Worm (Caenorhabditis elegans) whole organism, L3 larva: ENCODE measurements around the gene C31G12.4.
"Not testable (repeated sequence)": the region's sequence is repeated elsewhere in the genome, so short reads cannot be mapped to it uniquely, and the experiment has no call there.

Experiments used
- R02D3.7 ChIP-seq: fragments of 150-350 bp; optimal IDR thresholded peaks from 2 replicates; lab custom pipeline; 2014; ENCODE audit warnings: missing biosample characterization, missing genetic modification characterization
- ZK546.5 ChIP-seq: sonication (generic microtip); optimal IDR thresholded peaks from 2 replicates; lab custom pipeline; 2017; ENCODE audit warnings: missing biosample characterization, missing genetic modification characterization
- ama-1 ChIP-seq: fragments of 150-350 bp; optimal IDR thresholded peaks from 2 replicates; lab custom pipeline; 2018
- ceh-16 ChIP-seq: sonication (generic microtip); optimal IDR thresholded peaks from 2 replicates; lab custom pipeline; 2017; ENCODE audit warnings: missing biosample characterization, missing genetic modification characterization
- ceh-28 ChIP-seq: fragments of 150-350 bp; optimal IDR thresholded peaks from 2 replicates; lab custom pipeline; 2014; ENCODE audit warnings: missing biosample characterization, missing genetic modification reagents, missing genetic modification characterization
- ceh-82 ChIP-seq: fragments of 150-350 bp; optimal IDR thresholded peaks from 2 replicates; lab custom pipeline; 2014; ENCODE audit warnings: missing biosample characterization, missing genetic modification characterization
- ceh-9 ChIP-seq: sonication (generic microtip); optimal IDR thresholded peaks from 2 replicates; lab custom pipeline; 2018; ENCODE audit warnings: missing biosample characterization, missing genetic modification characterization
- daf-12 ChIP-seq: fragments of 150-350 bp; optimal IDR thresholded peaks from 2 replicates; lab custom pipeline; 2014; ENCODE audit warnings: missing biosample characterization, missing genetic modification reagents, missing genetic modification characterization
- egl-27 ChIP-seq: sonication (generic microtip); optimal IDR thresholded peaks from 4 replicates; lab custom pipeline; 2017; ENCODE audit warnings: missing biosample characterization, missing genetic modification reagents, missing genetic modification characterization
- egl-5 ChIP-seq: fragments of 150-350 bp; optimal IDR thresholded peaks from 2 replicates; lab custom pipeline; 2017; ENCODE audit warnings: missing biosample characterization, missing genetic modification reagents, missing genetic modification characterization, inconsistent platforms
- elt-1 ChIP-seq: fragments of 150-350 bp; optimal IDR thresholded peaks from 2 replicates; lab custom pipeline; 2014; ENCODE audit warnings: missing biosample characterization, missing genetic modification characterization
- elt-3 ChIP-seq, 3 experiments: fragments of 150-350 bp in 1 of 3; sonication (generic microtip) in 2 of 3; optimal IDR thresholded peaks; 2 replicates in 2 of 3; 4 replicates in 1 of 3; lab custom pipeline; 2014 to 2017; ENCODE audit warnings: missing biosample characterization in 3 of 3, missing genetic modification characterization in 3 of 3
- fkh-10 ChIP-seq: sonication (generic microtip); optimal IDR thresholded peaks from 2 replicates; lab custom pipeline; 2017; ENCODE audit warnings: missing biosample characterization, missing genetic modification reagents, missing genetic modification characterization
- fkh-2 ChIP-seq: fragments of 150-350 bp; optimal IDR thresholded peaks from 2 replicates; lab custom pipeline; 2014; ENCODE audit warnings: missing biosample characterization, missing genetic modification reagents, missing genetic modification characterization
- hmg-11 ChIP-seq: sonication (generic microtip); optimal IDR thresholded peaks from 2 replicates; lab custom pipeline; 2016; ENCODE audit warnings: missing genetic modification characterization, missing compliant biosample characterization
- lin-39 ChIP-seq: fragments of 150-350 bp; optimal IDR thresholded peaks from 2 replicates; lab custom pipeline; 2018; ENCODE audit warnings: missing biosample characterization, missing genetic modification reagents, missing genetic modification characterization
- mdl-1 ChIP-seq: fragments of 150-350 bp; optimal IDR thresholded peaks from 2 replicates; lab custom pipeline; 2014; ENCODE audit warnings: missing biosample characterization, missing genetic modification characterization
- mml-1 ChIP-seq: fragments of 150-350 bp; sonication (generic microtip); optimal IDR thresholded peaks from 3 replicates; lab custom pipeline; 2014; ENCODE audit warnings: missing biosample characterization, missing genetic modification characterization
- nhr-12 ChIP-seq: fragments of 150-350 bp; optimal IDR thresholded peaks from 2 replicates; lab custom pipeline; 2014; ENCODE audit warnings: missing biosample characterization, missing genetic modification characterization
- nhr-23 ChIP-seq: fragments of 150-350 bp; optimal IDR thresholded peaks from 2 replicates; lab custom pipeline; 2014; ENCODE audit warnings: missing biosample characterization, missing genetic modification reagents, missing genetic modification characterization
- nhr-25 ChIP-seq: sonication (generic microtip); optimal IDR thresholded peaks from 2 replicates; lab custom pipeline; 2017; ENCODE audit warnings: missing biosample characterization, missing genetic modification characterization
- nhr-43 ChIP-seq: sonication (generic microtip); optimal IDR thresholded peaks from 2 replicates; lab custom pipeline; 2016; ENCODE audit warnings: mild to moderate bottlenecking, missing genetic modification characterization, missing compliant biosample characterization; ENCODE audit not compliant: poor library complexity, severe bottlenecking
- nhr-67 ChIP-seq: fragments of 150-350 bp; optimal IDR thresholded peaks from 2 replicates; lab custom pipeline; 2014; ENCODE audit warnings: missing biosample characterization, missing genetic modification characterization
- nhr-76 ChIP-seq: fragments of 150-350 bp; sonication (generic microtip); optimal IDR thresholded peaks from 5 replicates; lab custom pipeline; 2014; ENCODE audit warnings: missing biosample characterization, missing genetic modification characterization
- nhr-77 ChIP-seq: fragments of 150-350 bp; optimal IDR thresholded peaks from 2 replicates; lab custom pipeline; 2014; ENCODE audit warnings: missing biosample characterization, missing genetic modification characterization
- pqm-1 ChIP-seq: fragments of 150-350 bp; optimal IDR thresholded peaks from 2 replicates; lab custom pipeline; 2017; ENCODE audit warnings: missing biosample characterization, missing genetic modification characterization, inconsistent platforms
- skn-1 ChIP-seq: fragments of 150-350 bp; optimal IDR thresholded peaks from 2 replicates; lab custom pipeline; 2014; ENCODE audit warnings: missing biosample characterization, missing genetic modification characterization
- snpc-4 ChIP-seq: fragments of 150-350 bp; optimal IDR thresholded peaks from 2 replicates; lab custom pipeline; 2014; ENCODE audit warnings: missing biosample characterization, missing genetic modification characterization
- tbx-2 ChIP-seq: sonication (generic microtip); optimal IDR thresholded peaks from 2 replicates; lab custom pipeline; 2016; ENCODE audit warnings: mild to moderate bottlenecking, missing genetic modification characterization, missing compliant biosample characterization
- unc-39 ChIP-seq: sonication (generic microtip); optimal IDR thresholded peaks from 4 replicates; lab custom pipeline; 2017; ENCODE audit warnings: missing biosample characterization, missing genetic modification characterization
- zag-1 ChIP-seq: fragments of 150-350 bp; optimal IDR thresholded peaks from 2 replicates; lab custom pipeline; 2014; ENCODE audit warnings: missing biosample characterization, missing genetic modification characterization

C31G12.4 gene

ce11 chrV:18178659-18179058 is at the start of gene C31G12.4:
C31G12.4 (minus strand) TSS chrV:18178759.
- TF ChIP-seq ceh-82 (tag; lab: Kevin White, UChicago) (no peak), elt-3 (tag; optimal IDR thresholded peaks at IDR 0.05; lab: Kevin White, UChicago) (no peak), egl-5 (tag; lab: Kevin White, UChicago) (no peak), snpc-4 (no peak), egl-27 (no peak), nhr-43 (no peak), elt-1 (tag; lab: Kevin White, UChicago) (no peak), nhr-76 (tag; lab: Kevin White, UChicago) (no peak), nhr-12 (tag; lab: Kevin White, UChicago) (no peak), unc-39 (no peak), mdl-1 (tag; lab: Kevin White, UChicago) (no peak), daf-12 (no peak)

DNA sequence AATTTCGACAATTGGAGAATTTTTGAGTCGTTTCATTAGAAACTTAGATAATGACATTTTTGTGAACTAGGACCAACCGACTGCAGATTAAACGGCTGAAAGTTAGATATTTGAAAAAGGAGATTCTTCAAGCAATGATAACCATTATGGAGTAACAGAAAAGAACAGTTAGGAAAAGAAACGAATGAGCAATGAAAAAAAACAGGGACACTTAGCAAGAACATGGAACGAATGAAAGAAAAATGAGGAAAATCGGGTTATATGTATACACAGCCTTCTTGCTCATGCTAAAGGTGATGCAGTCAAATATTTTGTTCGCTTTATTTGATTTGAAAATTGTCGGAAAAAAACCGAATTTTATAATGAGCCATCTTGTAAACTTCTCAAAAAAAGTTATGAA is 45.8 kb upstream of the C31G12.4 start, which contains the start of gene F16H6.10:
TSS of gene F16H6.10 (minus strand) at position 101 of the 400 bp plus-strand sequence.
- TF ChIP-seq hmg-11 (tag; lab: Kevin White, UChicago), result no peak
- no peak for TF ChIP-seq ceh-9 (tag; lab: Kevin White, UChicago)
- no peak for TF ChIP-seq mml-1
- TF ChIP-seq R02D3.7 (tag; lab: Kevin White, UChicago), result no peak
- TF ChIP-seq lin-39 (tag; lab: Kevin White, UChicago), result no peak
- TF ChIP-seq daf-12, result no peak
- no peak for TF ChIP-seq pqm-1 (tag; lab: Kevin White, UChicago)
- TF ChIP-seq ceh-82 (tag; lab: Kevin White, UChicago), result no peak
- TF ChIP-seq fkh-2, result no peak
- no peak for TF ChIP-seq tbx-2 (tag; lab: Kevin White, UChicago)
- no peak for TF ChIP-seq snpc-4

- TF ChIP-seq nhr-25, nhr-77, ceh-28 (tag; lab: Kevin White, UChicago): not testable (repeated sequence)
- TF ChIP-seq, all 47 proteins: peak for 0; not testable (repeated sequence) for 47
These were observed 38.2 kb upstream of the C31G12.4 start, which contains the start of gene F16H6.9 for ce11 chrV:18216784-18217183. F16H6.9 (plus strand) TSS chrV:18217084.

DNA sequence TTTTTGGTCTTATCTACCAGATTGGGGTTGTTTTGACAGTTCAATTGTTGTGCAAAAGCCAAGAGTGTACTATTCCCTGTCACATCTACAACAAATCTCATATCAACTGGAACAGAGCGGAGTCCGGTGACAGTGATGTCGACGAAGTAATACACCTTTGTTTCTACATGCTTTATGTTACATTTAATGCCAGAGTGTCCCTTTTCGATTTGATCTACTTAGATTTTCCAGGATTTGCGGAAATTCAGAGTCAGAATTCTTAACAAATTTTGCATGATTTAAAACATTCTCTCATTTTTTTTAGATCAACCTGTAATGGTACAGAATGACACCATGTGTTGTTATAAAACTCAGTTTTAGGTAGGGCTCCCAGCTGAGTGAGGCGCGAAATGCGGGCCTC is 37.6 kb upstream of the C31G12.4 start, which contains the start of gene F16H6.8:
TSS of gene F16H6.8 (minus strand) at position 101 of the 400 bp plus-strand sequence.
- TF ChIP-seq ceh-82, ceh-16, nhr-67 (tag; lab: Kevin White, UChicago): not testable (repeated sequence)

DNA sequence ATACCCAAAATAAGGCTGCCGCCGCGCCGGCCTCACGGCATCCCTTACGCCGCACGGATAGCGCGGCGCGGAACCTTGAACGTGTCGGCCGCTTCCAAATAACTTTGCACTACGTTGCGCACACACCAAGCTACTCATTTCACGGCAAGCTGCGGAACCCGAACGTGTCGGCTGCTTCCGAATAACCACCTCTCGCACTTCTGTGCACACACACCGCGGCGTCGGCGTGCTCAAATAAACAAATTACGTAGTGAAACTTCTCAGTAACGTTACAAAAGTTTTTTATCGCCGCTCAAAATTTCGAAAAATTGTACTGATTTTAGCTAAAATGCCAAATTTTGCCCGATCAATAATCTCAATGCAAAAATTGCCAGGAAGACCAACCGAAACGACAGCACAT is 34.3 kb upstream of the C31G12.4 start:
- no peak for TF ChIP-seq ceh-16 (tag; lab: Kevin White, UChicago)
- TF ChIP-seq, all 47 proteins: peak for 0

DNA sequence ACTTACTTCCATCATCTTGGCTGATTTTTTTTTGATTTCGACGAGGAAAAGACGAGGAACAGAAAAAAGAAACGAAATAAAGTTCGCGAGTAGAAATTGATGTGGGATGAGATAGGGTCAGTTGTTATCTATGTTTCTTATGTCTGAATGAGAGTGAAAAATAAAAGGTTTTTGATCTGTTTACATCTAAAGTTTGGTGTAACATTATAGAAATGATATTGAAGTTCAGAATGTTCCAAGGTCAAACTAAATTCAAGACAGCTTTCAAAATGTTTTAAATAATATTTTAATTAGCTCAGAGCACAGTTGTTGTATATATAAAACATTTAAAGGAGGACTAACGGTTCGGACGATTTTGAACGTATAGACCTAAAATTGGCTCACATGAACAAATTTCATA is 30.5 kb upstream of the C31G12.4 start, which contains the start of gene F16H6.7:
TSS of gene F16H6.7 (minus strand) at position 101 of the 400 bp plus-strand sequence.
- TF ChIP-seq ceh-82 (tag; lab: Kevin White, UChicago) (no peak), ceh-16 (tag; lab: Kevin White, UChicago) (no peak), ama-1 (lab: Kevin White, UChicago) (no peak), nhr-77 (tag; lab: Kevin White, UChicago) (no peak), ceh-9 (tag; lab: Kevin White, UChicago) (no peak), elt-1 (tag; lab: Kevin White, UChicago) (no peak)

ce11 chrV:18198421-18198820 is 19.9 kb upstream of the C31G12.4 start, which contains the start of gene F16H6.4:
F16H6.4 (plus strand) TSS chrV:18198721.
- TF ChIP-seq R02D3.7 (tag; lab: Kevin White, UChicago) (no peak), nhr-76 (tag; lab: Kevin White, UChicago) (no peak), hmg-11 (tag; lab: Kevin White, UChicago) (no peak), nhr-23 (no peak), fkh-10 (no peak), zag-1 (tag; lab: Kevin White, UChicago) (no peak), ZK546.5 (tag; lab: Kevin White, UChicago) (no peak), skn-1 (no peak)
- TF ChIP-seq, all 47 proteins: peak for 0
